Fruit fly (Drosophila melanogaster): ENCODE results near the gene ATPsynepsilonL.

dm6 chr3R:10076665-10077064 lies 44.9 kb upstream of the ATPsynepsilonL start:
- no peak for TF ChIP-seq CG11762 (GFP tag; optimal IDR thresholded peaks at IDR 0.05; ENCODE audit: insufficient read depth)
- no peak for TF ChIP-seq CG3919 (GFP tag; optimal IDR thresholded peaks at IDR 0.05)
- no peak for TF ChIP-seq net (GFP tag; optimal IDR thresholded peaks at IDR 0.05)
- no peak for TF ChIP-seq pdm3 (GFP tag; optimal IDR thresholded peaks at IDR 0.05)
- no peak for TF ChIP-seq CG8632 (GFP tag; optimal IDR thresholded peaks at IDR 0.05)
- no peak for TF ChIP-seq CG31627 (GFP tag; optimal IDR thresholded peaks at IDR 0.05)
- no peak for TF ChIP-seq salr (GFP tag; optimal IDR thresholded peaks at IDR 0.05)
- no peak for TF ChIP-seq CG15336 (GFP tag; IDR thresholded peaks at IDR 0.05)
- TF ChIP-seq OdsH (GFP tag; optimal IDR thresholded peaks at IDR 0.05) = no peak
- TF ChIP-seq Sox102F (GFP tag; optimal IDR thresholded peaks at IDR 0.05) = no peak
- TF ChIP-seq Lpt (GFP tag; optimal IDR thresholded peaks at IDR 0.05) = no peak
- no peak for TF ChIP-seq CG9139 (GFP tag; optimal IDR thresholded peaks at IDR 0.05)
